Fruit fly (Drosophila melanogaster) whole organism, prepupa: ENCODE measurements around the gene CG10096.

Experiments used
- CG6163 ChIP-seq: fragments of 200-800 bp; sonication (Bioruptor generic); IDR thresholded peaks from 3 replicates; pipeline ENCODE4 v1.3.6; 2022; ENCODE audit warnings: missing biosample characterization, missing genetic modification characterization
- CG6854 ChIP-seq: fragments of 200-800 bp; sonication (Bioruptor generic); optimal IDR thresholded peaks from 2 replicates; lab custom pipeline; 2017; ENCODE audit warnings: missing biosample characterization, mild to moderate bottlenecking, missing genetic modification characterization
- Hr38 ChIP-seq: sonication (Bioruptor generic); optimal IDR thresholded peaks from 2 replicates; lab custom pipeline; 2016; ENCODE audit warnings: missing biosample characterization, missing genetic modification characterization

DNA sequence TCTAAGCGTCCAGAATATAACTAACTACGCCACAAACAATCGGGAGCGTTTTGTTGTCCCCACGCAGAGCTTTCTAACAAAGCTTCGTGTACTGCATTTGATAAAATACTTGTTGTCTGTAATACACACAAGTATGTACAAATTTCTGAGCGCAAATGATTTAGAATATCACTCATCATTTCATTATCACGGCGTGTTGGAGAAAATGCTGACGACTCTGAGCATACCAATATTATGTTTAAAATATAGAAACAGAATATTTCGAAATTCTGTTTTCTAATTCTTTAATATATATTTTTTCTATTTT is 10.1 kb upstream of the CG10096 start, which contains the start of gene Cyp9f2:
- TF ChIP-seq CG6854 (no peak), Hr38 (GFP tag; lab: Kevin White, UChicago) (no peak), CG6163 (GFP tag; lab: Robert Waterston, UW) (no peak)
